Fruit fly (Drosophila melanogaster) whole organism, embryonic: ENCODE data around the gene CG3117.

Experiments used
- Asciz ChIP-seq: fragments of 200-800 bp; sonication (Bioruptor generic); optimal IDR thresholded peaks from 2 replicates; lab custom pipeline; 2017; ENCODE audit warnings: missing biosample characterization, mild to moderate bottlenecking, missing genetic modification characterization, missing genetic modification reagents
- Bgb ChIP-seq: fragments of 200-800 bp; sonication (Bioruptor generic); IDR thresholded peaks from 2 replicates; pipeline ENCODE4 v1.3.6; 2022; ENCODE audit warnings: missing biosample characterization, missing genetic modification characterization; ENCODE audit not compliant: partially characterized antibody
- CG11456 ChIP-seq: fragments of 200-800 bp; sonication (Bioruptor generic); IDR thresholded peaks from 3 replicates; pipeline ENCODE4 v1.3.6; 2022; ENCODE audit warnings: missing biosample characterization, missing genetic modification characterization
- CG12769 ChIP-seq: fragments of 200-800 bp; sonication (Bioruptor generic); optimal IDR thresholded peaks from 2 replicates; lab custom pipeline; 2019; ENCODE audit warnings: missing biosample characterization, mild to moderate bottlenecking, missing genetic modification characterization, moderate library complexity
- CG2199 ChIP-seq: fragments of 200-800 bp; sonication (Bioruptor generic); IDR thresholded peaks from 3 replicates; pipeline ENCODE4 v1.3.6; 2022; ENCODE audit warnings: missing biosample characterization, missing genetic modification characterization
- CG3281 ChIP-seq: fragments of 200-800 bp; sonication (Bioruptor generic); optimal IDR thresholded peaks from 3 replicates; lab custom pipeline; 2017; ENCODE audit warnings: missing biosample characterization, mild to moderate bottlenecking, missing genetic modification characterization
- CG33213 ChIP-seq: fragments of 200-800 bp; sonication (Bioruptor generic); optimal IDR thresholded peaks from 3 replicates; lab custom pipeline; 2016; ENCODE audit warnings: missing biosample characterization, missing genetic modification characterization
- CG34224 ChIP-seq: fragments of 200-800 bp; sonication (Bioruptor generic); IDR thresholded peaks from 3 replicates; pipeline ENCODE4 v1.3.6; 2022; ENCODE audit warnings: missing biosample characterization, missing genetic modification characterization; ENCODE audit not compliant: partially characterized antibody
- CG3726 ChIP-seq: fragments of 200-800 bp; sonication (Bioruptor generic); IDR thresholded peaks from 3 replicates; pipeline ENCODE4, ENCODE4 v1.3.6; 2022; ENCODE audit warnings: missing biosample characterization, missing genetic modification characterization
- CG4360 ChIP-seq: fragments of 200-800 bp; sonication (Bioruptor generic); IDR thresholded peaks from 2 replicates; pipeline ENCODE4 v1.3.6; 2022; ENCODE audit warnings: missing biosample characterization, missing genetic modification characterization
- CG6254 ChIP-seq: fragments of 200-800 bp; sonication (Bioruptor generic); optimal IDR thresholded peaks from 3 replicates; lab custom pipeline; 2017; ENCODE audit warnings: mild to moderate bottlenecking, missing biosample characterization, missing genetic modification reagents, missing genetic modification characterization
- CG7745 ChIP-seq: fragments of 200-800 bp; sonication (Bioruptor generic); optimal IDR thresholded peaks from 2 replicates; lab custom pipeline; 2018; ENCODE audit warnings: missing biosample characterization, mild to moderate bottlenecking, missing genetic modification characterization, moderate library complexity
- CG9609 ChIP-seq: fragments of 200-800 bp; sonication (Bioruptor generic); optimal IDR thresholded peaks from 3 replicates; lab custom pipeline; 2016; ENCODE audit warnings: missing biosample characterization, missing genetic modification characterization
- CG9727 ChIP-seq: fragments of 200-800 bp; sonication (Bioruptor generic); optimal IDR thresholded peaks from 3 replicates; lab custom pipeline; 2017; ENCODE audit warnings: missing biosample characterization, mild to moderate bottlenecking, missing genetic modification characterization
- CG9817 ChIP-seq: fragments of 200-800 bp; sonication (Bioruptor generic); optimal IDR thresholded peaks from 2 replicates; lab custom pipeline; 2018; ENCODE audit warnings: missing biosample characterization, mild to moderate bottlenecking, missing genetic modification characterization, moderate library complexity
- D19B ChIP-seq: fragments of 200-800 bp; sonication (Bioruptor generic); optimal IDR thresholded peaks from 2 replicates; lab custom pipeline; 2017; ENCODE audit warnings: missing biosample characterization, mild to moderate bottlenecking, missing genetic modification characterization
- Hr78 ChIP-seq, 2 experiments: fragments of 200-800 bp in 1 of 2; fragments of >200 bp in 1 of 2; sonication (Bioruptor generic) in 1 of 2; optimal IDR thresholded peaks; 2 replicates each; lab custom pipeline; 2017 to 2019; ENCODE audit warnings: missing biosample characterization in 2 of 2, missing genetic modification characterization in 2 of 2, mild to moderate bottlenecking in 1 of 2, moderate library complexity in 1 of 2
- Jarid2 ChIP-seq: fragments of 200-800 bp; sonication (Bioruptor generic); optimal IDR thresholded peaks from 3 replicates; lab custom pipeline; 2017; ENCODE audit warnings: mild to moderate bottlenecking, missing biosample characterization, missing genetic modification reagents, missing genetic modification characterization
- Lpt ChIP-seq: fragments of >200 bp; optimal IDR thresholded peaks from 2 replicates; lab custom pipeline; 2018; ENCODE audit warnings: missing biosample characterization, missing genetic modification characterization
- Opbp ChIP-seq: fragments of 200-800 bp; sonication (Bioruptor generic); IDR thresholded peaks from 3 replicates; pipeline ENCODE4 v1.3.6; 2022; ENCODE audit warnings: missing biosample characterization, missing genetic modification characterization; ENCODE audit not compliant: partially characterized antibody
- Ravus ChIP-seq: fragments of 200-800 bp; sonication (Bioruptor generic); IDR thresholded peaks from 2 replicates; pipeline ENCODE4 v1.3.6; 2022; ENCODE audit warnings: missing biosample characterization, missing genetic modification characterization
- Trl ChIP-seq, 3 experiments: fragments of >200 bp in 2 of 3; fragments of 200-800 bp in 1 of 3; sonication (Bioruptor generic) in 1 of 3; optimal IDR thresholded peaks; 2 replicates in 1 of 3; 3 replicates in 2 of 3; lab custom pipeline; 2016 to 2017; ENCODE audit warnings: missing biosample characterization in 1 of 3, missing genetic modification characterization in 1 of 3
- bbx ChIP-seq: fragments of 200-800 bp; sonication (Bioruptor generic); IDR thresholded peaks from 2 replicates; pipeline ENCODE4 v1.3.6; 2022; ENCODE audit warnings: missing biosample characterization, missing genetic modification characterization; ENCODE audit not compliant: partially characterized antibody
- cas ChIP-seq: fragments of 200-800 bp; sonication (Bioruptor generic); IDR thresholded peaks from 2 replicates; pipeline ENCODE4 v1.3.6; 2022; ENCODE audit warnings: missing biosample characterization, missing genetic modification characterization
- cg ChIP-seq: fragments of 200-800 bp; sonication (Bioruptor generic); optimal IDR thresholded peaks from 3 replicates; lab custom pipeline; 2019; ENCODE audit warnings: missing biosample characterization, mild to moderate bottlenecking, missing genetic modification characterization, moderate library complexity
- chm ChIP-seq: fragments of 200-800 bp; sonication (Bioruptor generic); IDR thresholded peaks from 2 replicates; pipeline ENCODE4 v1.3.6; 2022; ENCODE audit warnings: missing biosample characterization, missing genetic modification characterization
- crol ChIP-seq: fragments of 200-800 bp; sonication (Bioruptor generic); IDR thresholded peaks from 2 replicates; pipeline ENCODE4 v1.3.6; 2022; ENCODE audit warnings: missing biosample characterization, missing genetic modification characterization
- dmrt11E ChIP-seq: fragments of 200-800 bp; sonication (Bioruptor generic); optimal IDR thresholded peaks from 3 replicates; lab custom pipeline; 2018; ENCODE audit warnings: missing biosample characterization, mild to moderate bottlenecking, missing genetic modification characterization, moderate library complexity
- kay ChIP-seq: fragments of 200-800 bp; sonication (Bioruptor generic); optimal IDR thresholded peaks from 2 replicates; lab custom pipeline; 2016; ENCODE audit warnings: missing biosample characterization, missing genetic modification characterization
- luna ChIP-seq: fragments of 200-800 bp; sonication (Bioruptor generic); optimal IDR thresholded peaks from 2 replicates; lab custom pipeline; 2016; ENCODE audit warnings: missing biosample characterization, missing genetic modification characterization
- onecut ChIP-seq: fragments of 200-800 bp; sonication (Bioruptor generic); IDR thresholded peaks from 2 replicates; pipeline ENCODE4 v1.3.6; 2022; ENCODE audit warnings: missing biosample characterization, missing genetic modification characterization
- psq ChIP-seq: fragments of 200-800 bp; sonication (Bioruptor generic); optimal IDR thresholded peaks from 2 replicates; lab custom pipeline; 2017; ENCODE audit warnings: missing biosample characterization, missing genetic modification characterization
- rib ChIP-seq: fragments of 200-800 bp; sonication (Bioruptor generic); IDR thresholded peaks from 2 replicates; pipeline ENCODE4 v1.3.6; 2022; ENCODE audit warnings: missing biosample characterization, missing genetic modification characterization
- slbo ChIP-seq: fragments of 200-800 bp; sonication (Bioruptor generic); IDR thresholded peaks from 2 replicates; pipeline ENCODE4 v1.3.6; 2022; ENCODE audit warnings: missing biosample characterization, missing genetic modification characterization
- sna ChIP-seq: fragments of 200-800 bp; sonication (Bioruptor generic); IDR thresholded peaks from 2 replicates; pipeline ENCODE4 v1.3.6; 2022; ENCODE audit warnings: missing biosample characterization, missing genetic modification characterization; ENCODE audit not compliant: partially characterized antibody
- tna ChIP-seq: fragments of 200-800 bp; sonication (Bioruptor generic); IDR thresholded peaks from 2 replicates; pipeline ENCODE4 v1.3.6; 2022; ENCODE audit warnings: missing biosample characterization, missing genetic modification characterization; ENCODE audit not compliant: partially characterized antibody
- trem ChIP-seq: fragments of 200-800 bp; optimal IDR thresholded peaks from 3 replicates; lab custom pipeline; 2019; ENCODE audit warnings: missing biosample characterization, mild to moderate bottlenecking, missing genetic modification characterization, moderate library complexity
- tup ChIP-seq: fragments of 200-800 bp; sonication (Bioruptor generic); optimal IDR thresholded peaks from 2 replicates; lab custom pipeline; 2016; ENCODE audit warnings: missing biosample characterization, mild to moderate bottlenecking, missing genetic modification characterization, moderate library complexity
- tx ChIP-seq: fragments of 200-800 bp; sonication (Bioruptor generic); optimal IDR thresholded peaks from 2 replicates; lab custom pipeline; 2016; ENCODE audit warnings: missing biosample characterization, missing genetic modification characterization
- usp ChIP-seq: fragments of >200 bp; optimal IDR thresholded peaks from 2 replicates; lab custom pipeline; 2017; ENCODE audit warnings: missing biosample characterization, missing genetic modification characterization

The CG3117 gene

dm6 chr2L:2829637-2830340 is 17.2 kb downstream of the CG3117 start, which contains the start of gene Duox (continued):
- TF ChIP-seq trem (tag; lab: Kevin White, UChicago) (no peak), Bgb (peak; percentile 21; the same call in 1 of the 2 replicates), sna (no peak), CG6254 (no peak), tna (GFP tag; lab: Robert Waterston, UW) (no peak), CG9727 (no peak), tx (no peak), CG4360 (peak; percentile 27; the same call in 1 of the 2 replicates), Opbp (GFP tag; lab: Robert Waterston, UW) (peak; percentile 48; the same call in 1 of the 3 replicates), Trl (optimal IDR thresholded peaks at IDR 0.05; lab: Kevin White, UChicago) (peak; percentile 10 to 42), Trl (GFP tag; optimal IDR thresholded peaks at IDR 0.05; lab: Kevin White, UChicago) (no peak), cas (GFP tag; lab: Robert Waterston, UW) (no peak), slbo (no peak), usp (no peak), CG2199 (GFP tag; lab: Robert Waterston, UW) (no peak), CG34224 (GFP tag; lab: Robert Waterston, UW) (0 out of 3 replicates have a peak, but pooled peaks have one; percentile 15), kay (GFP tag; lab: Kevin White, UChicago) (no peak), CG12769 (tag; lab: Kevin White, UChicago) (peak; percentile 76), chm (GFP tag; lab: Robert Waterston, UW) (no peak), Hr78 (GFP tag; optimal IDR thresholded peaks at IDR 0.05; lab: Kevin White, UChicago) (no peak), Lpt (GFP tag; lab: Kevin White, UChicago) (no peak), CG3726 (GFP tag; lab: Robert Waterston, UW) (no peak), cg (GFP tag; lab: Kevin White, UChicago) (peak; percentile 87), psq (GFP tag; lab: Kevin White, UChicago) (peak; percentile 70), onecut (GFP tag; lab: Robert Waterston, UW) (no peak), CG9817 (no peak), bbx (0 out of 2 replicates have a peak, but pooled peaks have one; percentile 10), CG33213 (GFP tag; lab: Kevin White, UChicago) (no peak), CG3281 (GFP tag; lab: Kevin White, UChicago) (no peak), D19B (GFP tag; lab: Kevin White, UChicago) (no peak), Ravus (GFP tag; lab: Robert Waterston, UW) (no peak), rib (no peak), Asciz (GFP tag; lab: Kevin White, UChicago) (no peak), CG11456 (GFP tag; lab: Robert Waterston, UW) (0 out of 3 replicates have a peak, but pooled peaks have one; percentile 3), tup (GFP tag; lab: Kevin White, UChicago) (no peak), dmrt11E (no peak), CG9609 (GFP tag; lab: Kevin White, UChicago) (peak; percentile 48), Jarid2 (GFP tag; lab: Kevin White, UChicago) (peak; percentile 87), luna (no peak), CG7745 (tag; lab: Kevin White, UChicago) (no peak), crol (GFP tag; lab: Robert Waterston, UW) (peak; percentile 46; the same call in 1 of the 2 replicates)
